Fruit fly (Drosophila melanogaster) whole organism, adult: Measurements from ENCODE around the gene CG14191.

ENCODE experiments used
- CG11617 ChIP-seq: fragments of 200-800 bp; sonication (Bioruptor generic); optimal IDR thresholded peaks from 2 replicates; lab custom pipeline; 2017; ENCODE audit warnings: mild to moderate bottlenecking, missing biosample characterization, missing genetic modification reagents, missing genetic modification characterization
- CG12768 ChIP-seq: fragments of 200-800 bp; sonication (Bioruptor generic); optimal IDR thresholded peaks from 2 replicates; lab custom pipeline; 2017; ENCODE audit warnings: missing biosample characterization, missing genetic modification characterization, mild to moderate bottlenecking, moderate library complexity, missing genetic modification reagents
- CG14711 ChIP-seq: fragments of 200-800 bp; sonication (Bioruptor generic); optimal IDR thresholded peaks from 2 replicates; lab custom pipeline; 2018; ENCODE audit warnings: missing biosample characterization, mild to moderate bottlenecking, missing genetic modification characterization, moderate library complexity
- CG1620 ChIP-seq: fragments of 200-800 bp; sonication (Bioruptor generic); optimal IDR thresholded peaks from 2 replicates; lab custom pipeline; 2016; ENCODE audit warnings: missing biosample characterization, missing genetic modification characterization
- CG33017 ChIP-seq: fragments of 200-800 bp; sonication (Bioruptor generic); optimal IDR thresholded peaks from 2 replicates; lab custom pipeline; 2018; ENCODE audit warnings: missing biosample characterization, mild to moderate bottlenecking, missing genetic modification characterization, moderate library complexity
- CG5204 ChIP-seq: fragments of 200-800 bp; sonication (Bioruptor generic); optimal IDR thresholded peaks from 2 replicates; lab custom pipeline; 2016; ENCODE audit warnings: missing biosample characterization, missing genetic modification characterization
- CG7045 ChIP-seq: fragments of 200-800 bp; sonication (Bioruptor generic); optimal IDR thresholded peaks from 2 replicates; lab custom pipeline; 2017; ENCODE audit warnings: missing biosample characterization, mild to moderate bottlenecking, missing genetic modification characterization
- CG7101 ChIP-seq: fragments of 200-800 bp; sonication (Bioruptor generic); optimal IDR thresholded peaks from 2 replicates; lab custom pipeline; 2018; ENCODE audit warnings: missing biosample characterization, mild to moderate bottlenecking, missing genetic modification characterization, moderate library complexity
- Clk ChIP-seq: fragments of 200-800 bp; sonication (Bioruptor generic); optimal IDR thresholded peaks from 2 replicates; lab custom pipeline; 2017; ENCODE audit warnings: missing biosample characterization, missing genetic modification characterization
- Crg-1 ChIP-seq: fragments of 200-800 bp; sonication (Bioruptor generic); optimal IDR thresholded peaks from 2 replicates; lab custom pipeline; 2016; ENCODE audit warnings: missing biosample characterization, missing genetic modification characterization
- Hr96 ChIP-seq: fragments of 200-800 bp; sonication (Bioruptor generic); optimal IDR thresholded peaks from 2 replicates; lab custom pipeline; 2016; ENCODE audit warnings: missing biosample characterization, missing genetic modification characterization
- Mnt ChIP-seq: fragments of 200-800 bp; sonication (Bioruptor generic); optimal IDR thresholded peaks from 2 replicates; lab custom pipeline; 2016; ENCODE audit warnings: missing biosample characterization, mild to moderate bottlenecking, missing genetic modification characterization
- bab1 ChIP-seq: fragments of 200-800 bp; sonication (Bioruptor generic); optimal IDR thresholded peaks from 3 replicates; lab custom pipeline; 2019; ENCODE audit warnings: missing biosample characterization, mild to moderate bottlenecking, missing genetic modification characterization, moderate library complexity
- cic ChIP-seq: fragments of 200-800 bp; sonication (Bioruptor generic); optimal IDR thresholded peaks from 2 replicates; lab custom pipeline; 2017; ENCODE audit warnings: missing biosample characterization, mild to moderate bottlenecking, missing genetic modification characterization, moderate library complexity
- cnc ChIP-seq, 2 experiments: fragments of >200 bp; optimal IDR thresholded peaks; 2 replicates each; lab custom pipeline; 2017
- kay ChIP-seq: fragments of 200-800 bp; sonication (Bioruptor generic); peaks from one replicate; lab custom pipeline; 2016; ENCODE audit warnings: missing biosample characterization, missing genetic modification characterization, borderline replicate concordance
- ovo ChIP-seq: fragments of 200-800 bp; sonication (Bioruptor generic); optimal IDR thresholded peaks from 2 replicates; lab custom pipeline; 2016; ENCODE audit warnings: missing biosample characterization, missing genetic modification characterization
- pad ChIP-seq: fragments of 200-800 bp; sonication (Bioruptor generic); optimal IDR thresholded peaks from 3 replicates; lab custom pipeline; 2017; ENCODE audit warnings: missing biosample characterization, missing genetic modification characterization, mild to moderate bottlenecking, moderate library complexity, missing genetic modification reagents
- tj ChIP-seq: fragments of 200-800 bp; sonication (Bioruptor generic); optimal IDR thresholded peaks from 3 replicates; lab custom pipeline; 2017; ENCODE audit warnings: missing biosample characterization, mild to moderate bottlenecking, missing genetic modification characterization, moderate library complexity
- toe ChIP-seq: fragments of 200-800 bp; sonication (Bioruptor generic); optimal IDR thresholded peaks from 2 replicates; lab custom pipeline; 2016; ENCODE audit warnings: missing biosample characterization, missing genetic modification characterization

CG14191 gene

DNA sequence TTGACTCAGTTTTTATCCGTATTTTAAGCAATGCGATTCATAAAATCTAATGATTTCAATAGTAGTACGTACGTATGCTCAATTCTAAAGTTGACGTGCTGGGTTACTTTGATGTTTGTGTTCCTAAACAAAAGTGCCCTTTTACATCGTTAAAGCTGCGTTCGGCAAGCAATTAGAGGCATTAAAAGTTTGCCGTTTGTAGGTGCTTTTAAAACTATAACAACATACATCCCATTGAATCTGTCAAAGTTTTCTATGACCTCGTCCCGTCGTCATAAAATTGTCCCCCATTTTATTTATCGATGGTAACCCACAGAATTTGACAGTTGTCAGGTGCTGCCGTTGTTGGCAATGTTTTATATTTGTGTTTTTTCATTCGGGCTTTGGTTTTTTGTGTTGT is 1.7 kb downstream of the CG14191 start, which contains the start of gene CG7423:
Gene CG7423 (minus strand): TSS at position 101 of the 400 bp plus-strand sequence.
- TF ChIP-seq kay (GFP tag; lab: Kevin White, UChicago) (no peak), pad (GFP tag; lab: Kevin White, UChicago) (no peak), Clk (GFP tag; lab: Kevin White, UChicago) (no peak), ovo (GFP tag; lab: Kevin White, UChicago) (no peak), CG14711 (tag; lab: Kevin White, UChicago) (no peak)

dm6 chrX:19096179-19096578 is 14.7 kb downstream of the CG14191 start:
- no peak for TF ChIP-seq cnc (optimal IDR thresholded peaks at IDR 0.05; lab: Kevin White, UChicago)
- no peak for TF ChIP-seq CG33017 (tag; lab: Kevin White, UChicago)
- TF ChIP-seq Crg-1 (GFP tag; lab: Kevin White, UChicago), result no peak
- TF ChIP-seq CG7045 (GFP tag; lab: Kevin White, UChicago), result no peak
- TF ChIP-seq CG14711 (tag; lab: Kevin White, UChicago), result no peak
- TF ChIP-seq Clk (GFP tag; lab: Kevin White, UChicago), result no peak
- no peak for TF ChIP-seq CG7101 (tag; lab: Kevin White, UChicago)
- no peak for TF ChIP-seq kay (GFP tag; lab: Kevin White, UChicago)
- no peak for TF ChIP-seq Hr96 (GFP tag; lab: Kevin White, UChicago)
- TF ChIP-seq toe, result no peak
- TF ChIP-seq bab1 (GFP tag; lab: Kevin White, UChicago), result no peak
- TF ChIP-seq Mnt, result no peak

dm6 chrX:19106842-19107557 is 25.5 kb downstream of the CG14191 start:
- TF ChIP-seq ovo (GFP tag; lab: Kevin White, UChicago) (no peak), pad (GFP tag; lab: Kevin White, UChicago) (no peak), CG5204 (GFP tag; lab: Kevin White, UChicago) (no peak), CG12768 (GFP tag; lab: Kevin White, UChicago) (no peak), cnc (optimal IDR thresholded peaks at IDR 0.05; lab: Kevin White, UChicago) (no peak), Clk (GFP tag; lab: Kevin White, UChicago) (no peak), CG33017 (tag; lab: Kevin White, UChicago) (no peak), Mnt (no peak), kay (GFP tag; lab: Kevin White, UChicago) (no peak), Crg-1 (GFP tag; lab: Kevin White, UChicago) (no peak), toe (no peak)

- TF ChIP-seq CG33017 (tag; lab: Kevin White, UChicago) (no peak), toe (no peak), tj (GFP tag; lab: Kevin White, UChicago) (no peak), CG12768 (GFP tag; lab: Kevin White, UChicago) (no peak), ovo (GFP tag; lab: Kevin White, UChicago) (no peak), CG7101 (tag; lab: Kevin White, UChicago) (no peak), bab1 (GFP tag; lab: Kevin White, UChicago) (no peak), cic (GFP tag; lab: Kevin White, UChicago) (no peak), CG7045 (GFP tag; lab: Kevin White, UChicago) (no peak)
These were observed 38.9 kb downstream of the CG14191 start for dm6 chrX:19120367-19120766.

DNA sequence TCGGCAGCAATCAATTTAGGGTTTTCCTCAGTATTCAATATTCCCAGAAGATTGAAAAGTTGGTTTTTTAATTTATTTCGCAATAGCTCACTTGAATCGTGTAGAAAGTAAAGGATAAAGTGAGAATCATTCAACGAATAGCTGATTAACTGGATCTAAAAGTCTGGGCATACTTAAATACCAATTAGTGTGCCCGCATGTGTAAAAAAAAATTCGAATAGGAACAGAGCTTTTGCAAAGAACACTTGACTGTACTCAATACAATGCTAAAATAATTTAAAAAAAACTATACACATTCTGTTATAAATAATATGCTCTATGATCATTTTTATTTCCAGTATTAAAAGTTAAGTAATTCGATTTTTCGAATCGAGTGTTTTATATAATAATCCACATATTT is 42.8 kb downstream of the CG14191 start, which contains the start of gene CG15882:
Gene CG15882 (minus strand): TSS at position 101 of the 400 bp plus-strand sequence.
- TF ChIP-seq cnc (optimal IDR thresholded peaks at IDR 0.05; lab: Kevin White, UChicago) (no peak), bab1 (GFP tag; lab: Kevin White, UChicago) (no peak), Crg-1 (GFP tag; lab: Kevin White, UChicago) (no peak), cic (GFP tag; lab: Kevin White, UChicago) (no peak), Hr96 (GFP tag; lab: Kevin White, UChicago) (no peak), CG11617 (GFP tag; lab: Kevin White, UChicago) (no peak), CG5204 (GFP tag; lab: Kevin White, UChicago) (no peak), CG12768 (GFP tag; lab: Kevin White, UChicago) (no peak), kay (GFP tag; lab: Kevin White, UChicago) (no peak), CG14711 (tag; lab: Kevin White, UChicago) (no peak), Mnt (no peak), toe (no peak), CG33017 (tag; lab: Kevin White, UChicago) (no peak), Clk (GFP tag; lab: Kevin White, UChicago) (no peak), CG7045 (GFP tag; lab: Kevin White, UChicago) (no peak), tj (GFP tag; lab: Kevin White, UChicago) (no peak), CG7101 (tag; lab: Kevin White, UChicago) (no peak), CG1620 (no peak), pad (GFP tag; lab: Kevin White, UChicago) (no peak), ovo (GFP tag; lab: Kevin White, UChicago) (no peak)

DNA sequence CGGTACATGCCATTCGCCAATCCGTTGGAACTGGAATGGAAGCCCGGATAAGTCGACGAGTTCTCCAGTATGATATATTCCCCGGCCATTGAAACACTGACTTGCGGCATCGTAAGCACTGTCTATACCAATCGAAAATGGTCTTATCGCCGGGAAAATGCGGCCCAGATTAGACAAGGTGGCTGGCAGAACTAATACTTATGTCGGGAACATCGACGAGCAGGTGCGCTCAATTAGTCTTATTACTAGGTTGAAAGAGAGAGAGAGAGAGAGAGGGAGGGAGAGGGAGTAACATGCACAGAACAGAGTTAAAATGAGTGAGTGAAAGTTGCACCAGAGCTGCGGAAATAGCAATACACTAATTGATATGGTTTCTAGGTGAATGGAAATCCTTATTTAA is 45.8 kb downstream of the CG14191 start, which contains the start of gene tgy:
Gene tgy (minus strand): TSS at position 101 of the 400 bp plus-strand sequence.
- TF ChIP-seq Hr96 (GFP tag; lab: Kevin White, UChicago), result no peak
- no peak for TF ChIP-seq bab1 (GFP tag; lab: Kevin White, UChicago)
- no peak for TF ChIP-seq CG12768 (GFP tag; lab: Kevin White, UChicago)
- no peak for TF ChIP-seq CG7101 (tag; lab: Kevin White, UChicago)
- no peak for TF ChIP-seq ovo (GFP tag; lab: Kevin White, UChicago)
- TF ChIP-seq Clk (GFP tag; lab: Kevin White, UChicago), result no peak
- TF ChIP-seq cnc (optimal IDR thresholded peaks at IDR 0.05; lab: Kevin White, UChicago), result no peak
- no peak for TF ChIP-seq Mnt
- TF ChIP-seq CG7045 (GFP tag; lab: Kevin White, UChicago), result no peak
- no peak for TF ChIP-seq cic (GFP tag; lab: Kevin White, UChicago)
- no peak for TF ChIP-seq Crg-1 (GFP tag; lab: Kevin White, UChicago)
- no peak for TF ChIP-seq toe
- no peak for TF ChIP-seq CG5204 (GFP tag; lab: Kevin White, UChicago)
- no peak for TF ChIP-seq pad (GFP tag; lab: Kevin White, UChicago)
- TF ChIP-seq CG1620, result no peak
- no peak for TF ChIP-seq CG33017 (tag; lab: Kevin White, UChicago)
- no peak for TF ChIP-seq tj (GFP tag; lab: Kevin White, UChicago)
